Worm (Caenorhabditis elegans): Measurements from ENCODE around the gene F53A2.11.

The F53A2.11 gene

ce11 chrIII:13277881-13278500 is 44.5 kb downstream of the F53A2.11 start:
- TF ChIP-seq nhr-71 (tag; optimal IDR thresholded peaks at IDR 0.05) (peak; percentile 3), unc-86 (tag; optimal IDR thresholded peaks at IDR 0.05) (peak; percentile 36), zip-4 (GFP tag; optimal IDR thresholded peaks at IDR 0.05) (peak; percentile 59), lin-14 (GFP tag; optimal IDR thresholded peaks at IDR 0.05) (peak; percentile 62), elt-2 (tag; optimal IDR thresholded peaks at IDR 0.05) (no peak), ceh-82 (tag; optimal IDR thresholded peaks at IDR 0.05) (peak in 1 of 3 experiments; percentile 24), lsy-2 (tag; optimal IDR thresholded peaks at IDR 0.05) (peak in 1 of 2 experiments; percentile 29), nhr-237 (tag; optimal IDR thresholded peaks at IDR 0.05) (no peak), hpl-2 (GFP tag; optimal IDR thresholded peaks at IDR 0.05) (no peak), egl-13 (tag; optimal IDR thresholded peaks at IDR 0.05) (no peak), fkh-10 (GFP tag; optimal IDR thresholded peaks at IDR 0.05) (peak; percentile 38)

ce11 chrIII:13276958-13277357 is 45.5 kb downstream of the F53A2.11 start, which contains the start of gene unc-64:
TSS of gene unc-64 (plus strand) at chrIII:13277258.
- TF ChIP-seq egl-13 (tag; optimal IDR thresholded peaks at IDR 0.05) (no peak), skn-1 (tag; optimal IDR thresholded peaks at IDR 0.05) (no peak), pqm-1 (tag; optimal IDR thresholded peaks at IDR 0.05) (no peak)

- TF ChIP-seq ama-1 (optimal IDR thresholded peaks at IDR 0.05) = no peak
- no peak for TF ChIP-seq nhr-90 (tag; optimal IDR thresholded peaks at IDR 0.05; ENCODE audit: poor library complexity)
- peak; percentile 65 for TF ChIP-seq mab-9 (GFP tag; IDR thresholded peaks at IDR 0.05)
- peak; percentile 48 for TF ChIP-seq nhr-19 (GFP tag; conservative IDR thresholded peaks at IDR 0.05)
- TF ChIP-seq snpc-4 (tag; optimal IDR thresholded peaks at IDR 0.05) = peak; percentile 20
- peak; percentile 53 for TF ChIP-seq ceh-63 (GFP tag; optimal IDR thresholded peaks at IDR 0.05)
- peak; percentile 97 for TF ChIP-seq fkh-8 (tag; optimal IDR thresholded peaks at IDR 0.05)
- peak; percentile 57 for TF ChIP-seq pax-3 (tag; optimal IDR thresholded peaks at IDR 0.05)
- no peak for TF ChIP-seq C04F5.9 (tag; optimal IDR thresholded peaks at IDR 0.05)
- TF ChIP-seq isw-1 (GFP tag; IDR thresholded peaks at IDR 0.05) = peak; percentile 61
- TF ChIP-seq mef-2 (tag; optimal IDR thresholded peaks at IDR 0.05) = no peak
- TF ChIP-seq ceh-88 (GFP tag; IDR thresholded peaks at IDR 0.05) = no peak
- TF ChIP-seq efl-3 (GFP tag; optimal IDR thresholded peaks at IDR 0.05) = no peak
- peak in 1 of 2 experiments; percentile 47 for TF ChIP-seq mdl-1 (tag; optimal IDR thresholded peaks at IDR 0.05)
- peak; percentile 67 to 80 for TF ChIP-seq efl-1 (optimal IDR thresholded peaks at IDR 0.05)
- TF ChIP-seq efl-1 (GFP tag; optimal IDR thresholded peaks at IDR 0.05 in 1 of 2) = peak; percentile 17 to 82
- TF ChIP-seq mep-1 (tag; optimal IDR thresholded peaks at IDR 0.05) = peak; percentile 5
- TF ChIP-seq lsy-2 (tag; optimal IDR thresholded peaks at IDR 0.05) = peak; percentile 51 to 75
- no peak for TF ChIP-seq skn-1 (tag; optimal IDR thresholded peaks at IDR 0.05)
- TF ChIP-seq F16B12.6 (tag; optimal IDR thresholded peaks at IDR 0.05) = no peak
- TF ChIP-seq nhr-28 (tag; optimal IDR thresholded peaks at IDR 0.05) = no peak
- TF ChIP-seq nhr-76 (tag; optimal IDR thresholded peaks at IDR 0.05) = peak; percentile 16
- TF ChIP-seq ztf-11 (tag; optimal IDR thresholded peaks at IDR 0.05) = peak in 1 of 2 experiments; percentile 64
- TF ChIP-seq ceh-8 (GFP tag; optimal IDR thresholded peaks at IDR 0.05) = peak; percentile 30
- TF ChIP-seq lin-35 (GFP tag; optimal IDR thresholded peaks at IDR 0.05) = peak in 1 of 2 experiments; percentile 74
- TF ChIP-seq dsc-1 (tag; optimal IDR thresholded peaks at IDR 0.05) = peak; percentile 77
- TF ChIP-seq grh-1 (GFP tag; IDR thresholded peaks at IDR 0.05) = no peak
- peak; percentile 83 for TF ChIP-seq tbx-2 (tag; optimal IDR thresholded peaks at IDR 0.05)
- no peak for TF ChIP-seq pag-3 (tag; optimal IDR thresholded peaks at IDR 0.05; ENCODE audit: borderline replicate concordance, insufficient read depth)
- peak; percentile 84 for TF ChIP-seq swsn-7 (tag; optimal IDR thresholded peaks at IDR 0.05)
- TF ChIP-seq rnt-1 (tag; optimal IDR thresholded peaks at IDR 0.05) = peak; percentile 37
- peak; percentile 55 for TF ChIP-seq xbp-1 (tag; optimal IDR thresholded peaks at IDR 0.05)
- TF ChIP-seq jun-1 (tag; optimal IDR thresholded peaks at IDR 0.05) = peak; percentile 46
- TF ChIP-seq elt-2 (tag; optimal IDR thresholded peaks at IDR 0.05) = no peak
- TF ChIP-seq hpl-2 (GFP tag; optimal IDR thresholded peaks at IDR 0.05) = no peak
- TF ChIP-seq lin-14 (GFP tag; optimal IDR thresholded peaks at IDR 0.05) = peak; percentile 95
- peak; percentile 52 for TF ChIP-seq irx-1 (tag; optimal IDR thresholded peaks at IDR 0.05)
- TF ChIP-seq unc-98 (GFP tag; IDR thresholded peaks at IDR 0.05) = no peak
- TF ChIP-seq unc-86 (tag; optimal IDR thresholded peaks at IDR 0.05) = peak; percentile 90
- peak; percentile 88 for TF ChIP-seq fkh-10 (GFP tag; optimal IDR thresholded peaks at IDR 0.05)
- TF ChIP-seq C16A3.4 (tag; optimal IDR thresholded peaks at IDR 0.05) = peak; percentile 2
Measured at ce11 chrIII:13275784-13276183, 46.7 kb downstream of the F53A2.11 start.

Data from whole organism, L1 larva.